Fruit fly (Drosophila melanogaster) whole organism, embryonic: ENCODE measurements around the gene CG14395.

ENCODE experiments used
- Atf6 ChIP-seq: fragments of 200-800 bp; sonication (Bioruptor generic); IDR thresholded peaks from 2 replicates; pipeline ENCODE4 v1.3.6; 2022; ENCODE audit warnings: missing biosample characterization, missing genetic modification characterization
- CG11560 ChIP-seq: fragments of 200-800 bp; sonication (Bioruptor generic); IDR thresholded peaks from 3 replicates; pipeline ENCODE4 v1.3.6; 2022; ENCODE audit warnings: missing biosample characterization, missing genetic modification characterization
- CG12155 ChIP-seq: fragments of 200-800 bp; sonication (Bioruptor generic); optimal IDR thresholded peaks from 3 replicates; lab custom pipeline; 2016; ENCODE audit warnings: missing biosample characterization, missing genetic modification characterization
- CG12659 ChIP-seq: fragments of 200-800 bp; sonication (Bioruptor generic); optimal IDR thresholded peaks from 3 replicates; lab custom pipeline; 2017; ENCODE audit warnings: mild to moderate bottlenecking, missing biosample characterization, missing genetic modification reagents, missing genetic modification characterization
- CG13894 ChIP-seq: fragments of 200-800 bp; sonication (Bioruptor generic); optimal IDR thresholded peaks from 3 replicates; lab custom pipeline; 2018; ENCODE audit warnings: missing biosample characterization, mild to moderate bottlenecking, missing genetic modification characterization, moderate library complexity
- CG1603 ChIP-seq: fragments of 200-800 bp; sonication (Bioruptor generic); optimal IDR thresholded peaks from 2 replicates; lab custom pipeline; 2019; ENCODE audit warnings: missing biosample characterization, mild to moderate bottlenecking, missing genetic modification characterization, moderate library complexity
- CG16779 ChIP-seq: fragments of 200-800 bp; sonication (Bioruptor generic); IDR thresholded peaks from 2 replicates; pipeline ENCODE4 v1.3.6; 2022; ENCODE audit warnings: missing biosample characterization, missing genetic modification characterization
- CG17568 ChIP-seq: fragments of 200-800 bp; sonication (Bioruptor generic); optimal IDR thresholded peaks from 2 replicates; lab custom pipeline; 2018; ENCODE audit warnings: missing biosample characterization, mild to moderate bottlenecking, missing genetic modification characterization, moderate library complexity
- CG2202 ChIP-seq: fragments of 200-800 bp; sonication (Bioruptor generic); optimal IDR thresholded peaks from 2 replicates; lab custom pipeline; 2018; ENCODE audit warnings: missing biosample characterization, mild to moderate bottlenecking, missing genetic modification characterization
- CG3407 ChIP-seq: fragments of 200-800 bp; sonication (Bioruptor generic); optimal IDR thresholded peaks from 2 replicates; lab custom pipeline; 2018; ENCODE audit warnings: missing biosample characterization, mild to moderate bottlenecking, missing genetic modification characterization
- CG43689 ChIP-seq: fragments of 200-800 bp; sonication (Bioruptor generic); IDR thresholded peaks from 2 replicates; pipeline ENCODE4 v1.3.6; 2022; ENCODE audit warnings: missing biosample characterization, missing genetic modification characterization
- CG4854 ChIP-seq: fragments of 200-800 bp; sonication (Bioruptor generic); optimal IDR thresholded peaks from 2 replicates; lab custom pipeline; 2016; ENCODE audit warnings: missing biosample characterization, missing genetic modification characterization, inconsistent platforms
- CG6765 ChIP-seq: fragments of 200-800 bp; sonication (Bioruptor generic); optimal IDR thresholded peaks from 3 replicates; lab custom pipeline; 2017; ENCODE audit warnings: missing biosample characterization, mild to moderate bottlenecking, missing genetic modification characterization
- CG6791 ChIP-seq: fragments of 200-800 bp; sonication (Bioruptor generic); IDR thresholded peaks from 3 replicates; pipeline ENCODE4 v1.3.6; 2022; ENCODE audit warnings: missing biosample characterization, missing genetic modification characterization; ENCODE audit not compliant: partially characterized antibody
- CG6813 ChIP-seq: fragments of 200-800 bp; sonication (Bioruptor generic); optimal IDR thresholded peaks from 2 replicates; lab custom pipeline; 2017; ENCODE audit warnings: missing biosample characterization, missing genetic modification characterization, mild to moderate bottlenecking, moderate library complexity, missing genetic modification reagents
- CG6854 ChIP-seq: fragments of 200-800 bp; sonication (Bioruptor generic); optimal IDR thresholded peaks from 3 replicates; lab custom pipeline; 2017; ENCODE audit warnings: missing biosample characterization, mild to moderate bottlenecking, missing genetic modification characterization
- CG9727 ChIP-seq: fragments of 200-800 bp; sonication (Bioruptor generic); optimal IDR thresholded peaks from 3 replicates; lab custom pipeline; 2017; ENCODE audit warnings: missing biosample characterization, mild to moderate bottlenecking, missing genetic modification characterization
- CrebB ChIP-seq: fragments of 200-800 bp; sonication (Bioruptor generic); optimal IDR thresholded peaks from 3 replicates; lab custom pipeline; 2018; ENCODE audit warnings: missing biosample characterization, mild to moderate bottlenecking, missing genetic modification characterization
- Dad ChIP-seq: fragments of 200-800 bp; sonication (Bioruptor generic); optimal IDR thresholded peaks from 3 replicates; lab custom pipeline; 2016; ENCODE audit warnings: missing biosample characterization, missing genetic modification characterization
- Dll ChIP-seq: fragments of 200-800 bp; sonication (Bioruptor generic); IDR thresholded peaks from 4 replicates; pipeline ENCODE4 v1.3.6; 2022; ENCODE audit warnings: missing biosample characterization, missing genetic modification characterization; ENCODE audit not compliant: partially characterized antibody
- Ets97D ChIP-seq: fragments of 200-800 bp; sonication (Bioruptor generic); optimal IDR thresholded peaks from 3 replicates; lab custom pipeline; 2016; ENCODE audit warnings: missing biosample characterization, missing genetic modification characterization
- Fer3 ChIP-seq: fragments of 200-800 bp; sonication (Bioruptor generic); optimal IDR thresholded peaks from 2 replicates; lab custom pipeline; 2018; ENCODE audit warnings: missing biosample characterization, mild to moderate bottlenecking, missing genetic modification characterization, moderate library complexity
- GATAe ChIP-seq: fragments of 200-800 bp; sonication (Bioruptor generic); conservative IDR thresholded peaks from 2 replicates; pipeline ENCODE4 v1.3.6; 2022; ENCODE audit warnings: missing biosample characterization, missing genetic modification characterization
- Hr78 ChIP-seq, 2 experiments: fragments of 200-800 bp in 1 of 2; fragments of >200 bp in 1 of 2; sonication (Bioruptor generic) in 1 of 2; optimal IDR thresholded peaks; 2 replicates each; lab custom pipeline; 2017 to 2019; ENCODE audit warnings: missing biosample characterization in 2 of 2, missing genetic modification characterization in 2 of 2, mild to moderate bottlenecking in 1 of 2, moderate library complexity in 1 of 2
- Kr ChIP-seq: fragments of 200-800 bp; sonication (Bioruptor generic); optimal IDR thresholded peaks from 2 replicates; lab custom pipeline; 2017; ENCODE audit warnings: missing biosample characterization, mild to moderate bottlenecking, missing genetic modification characterization
- Lpt ChIP-seq: fragments of >200 bp; optimal IDR thresholded peaks from 2 replicates; lab custom pipeline; 2018; ENCODE audit warnings: missing biosample characterization, missing genetic modification characterization
- MESR4 ChIP-seq: fragments of 200-800 bp; sonication (Bioruptor generic); optimal IDR thresholded peaks from 2 replicates; lab custom pipeline; 2018; ENCODE audit warnings: missing biosample characterization, mild to moderate bottlenecking, missing genetic modification characterization, moderate library complexity
- Mes4 ChIP-seq: fragments of 200-800 bp; sonication (Bioruptor generic); optimal IDR thresholded peaks from 2 replicates; lab custom pipeline; 2016; ENCODE audit warnings: missing biosample characterization, missing genetic modification characterization
- Poxn ChIP-seq: fragments of 200-800 bp; sonication (Bioruptor generic); IDR thresholded peaks from 2 replicates; pipeline ENCODE4 v1.3.6; 2022; ENCODE audit warnings: missing biosample characterization, missing genetic modification characterization
- Ptx1 ChIP-seq: fragments of 200-800 bp; sonication (Bioruptor generic); IDR thresholded peaks from 2 replicates; pipeline ENCODE4 v1.3.6; 2022; ENCODE audit warnings: missing biosample characterization, missing genetic modification characterization
- ab ChIP-seq: fragments of 200-800 bp; sonication (Bioruptor generic); optimal IDR thresholded peaks from 2 replicates; lab custom pipeline; 2016; ENCODE audit warnings: missing biosample characterization, missing genetic modification characterization
- al ChIP-seq: fragments of 200-800 bp; sonication (Bioruptor generic); IDR thresholded peaks from 2 replicates; pipeline ENCODE4 v1.3.6; 2022; ENCODE audit warnings: missing biosample characterization, missing genetic modification characterization
- aop ChIP-seq: fragments of 200-800 bp; sonication (Bioruptor generic); IDR thresholded peaks from 2 replicates; pipeline ENCODE4 v1.3.6; 2022; ENCODE audit warnings: missing biosample characterization, missing genetic modification characterization
- caup ChIP-seq: fragments of 200-800 bp; sonication (Bioruptor generic); optimal IDR thresholded peaks from 3 replicates; lab custom pipeline; 2017; ENCODE audit warnings: missing biosample characterization, mild to moderate bottlenecking, missing genetic modification characterization, moderate library complexity; ENCODE audit not compliant: severe bottlenecking
- cg ChIP-seq: fragments of 200-800 bp; sonication (Bioruptor generic); optimal IDR thresholded peaks from 3 replicates; lab custom pipeline; 2019; ENCODE audit warnings: missing biosample characterization, mild to moderate bottlenecking, missing genetic modification characterization, moderate library complexity
- emc ChIP-seq: fragments of 200-800 bp; sonication (Bioruptor generic); optimal IDR thresholded peaks from 2 replicates; lab custom pipeline; 2016; ENCODE audit warnings: missing biosample characterization, missing genetic modification characterization
- exex ChIP-seq: fragments of 200-800 bp; sonication (Bioruptor generic); optimal IDR thresholded peaks from 4 replicates; lab custom pipeline; 2018; ENCODE audit warnings: missing biosample characterization, mild to moderate bottlenecking, missing genetic modification characterization, moderate library complexity
- fru ChIP-seq: fragments of >200 bp; optimal IDR thresholded peaks from 2 replicates; lab custom pipeline; 2017
- gfzf ChIP-seq: fragments of 200-800 bp; sonication (Bioruptor generic); optimal IDR thresholded peaks from 2 replicates; lab custom pipeline; 2016; ENCODE audit warnings: missing biosample characterization, mild to moderate bottlenecking, missing genetic modification characterization, moderate library complexity
- grau ChIP-seq: fragments of 200-800 bp; optimal IDR thresholded peaks from 3 replicates; lab custom pipeline; 2019; ENCODE audit warnings: missing biosample characterization, mild to moderate bottlenecking, missing genetic modification characterization, moderate library complexity
- lilli ChIP-seq: fragments of 200-800 bp; sonication (Bioruptor generic); optimal IDR thresholded peaks from 3 replicates; lab custom pipeline; 2016; ENCODE audit warnings: missing biosample characterization, missing genetic modification characterization
- luna ChIP-seq: fragments of 200-800 bp; sonication (Bioruptor generic); optimal IDR thresholded peaks from 2 replicates; lab custom pipeline; 2016; ENCODE audit warnings: missing biosample characterization, missing genetic modification characterization
- oc ChIP-seq: fragments of 200-800 bp; sonication (Bioruptor generic); optimal IDR thresholded peaks from 2 replicates; lab custom pipeline; 2018; ENCODE audit warnings: missing biosample characterization, mild to moderate bottlenecking, missing genetic modification characterization, moderate library complexity
- org-1 ChIP-seq: fragments of 200-800 bp; sonication (Bioruptor generic); optimal IDR thresholded peaks from 2 replicates; lab custom pipeline; 2017; ENCODE audit warnings: missing biosample characterization, missing genetic modification characterization
- pzg ChIP-seq: fragments of 200-800 bp; sonication (Bioruptor generic); optimal IDR thresholded peaks from 3 replicates; lab custom pipeline; 2018; ENCODE audit warnings: missing biosample characterization, mild to moderate bottlenecking, missing genetic modification characterization, moderate library complexity
- sc ChIP-seq, 3 experiments: fragments of >200 bp in 2 of 3; fragments of 200-800 bp in 1 of 3; sonication (Bioruptor generic) in 1 of 3; optimal IDR thresholded peaks; 2 replicates in 2 of 3; 3 replicates in 1 of 3; lab custom pipeline; 2017; ENCODE audit warnings: mild to moderate bottlenecking in 1 of 3, missing biosample characterization in 1 of 3, missing genetic modification characterization in 1 of 3, missing genetic modification reagents in 1 of 3
- slp2 ChIP-seq: fragments of 200-800 bp; sonication (Bioruptor generic); optimal IDR thresholded peaks from 2 replicates; lab custom pipeline; 2016; ENCODE audit warnings: missing biosample characterization, missing genetic modification characterization
- tx ChIP-seq: fragments of 200-800 bp; sonication (Bioruptor generic); optimal IDR thresholded peaks from 2 replicates; lab custom pipeline; 2016; ENCODE audit warnings: missing biosample characterization, missing genetic modification characterization
- vfl ChIP-seq: fragments of 200-800 bp; sonication (Bioruptor generic); optimal IDR thresholded peaks from 2 replicates; lab custom pipeline; 2016; ENCODE audit warnings: missing biosample characterization, missing genetic modification characterization
- vnd ChIP-seq: fragments of 200-800 bp; sonication (Bioruptor generic); IDR thresholded peaks from 3 replicates; pipeline ENCODE4 v1.3.6; 2022; ENCODE audit warnings: missing biosample characterization, missing genetic modification characterization; ENCODE audit not compliant: partially characterized antibody
- zf30C ChIP-seq: fragments of 200-800 bp; sonication (Bioruptor generic); optimal IDR thresholded peaks from 3 replicates; lab custom pipeline; 2018; ENCODE audit warnings: missing biosample characterization, mild to moderate bottlenecking, missing genetic modification characterization

The CG14395 gene

dm6 chr3R:12627691-12628148, 34.9 kb upstream of the CG14395 start, which contains the start of the genes Vha55 and Snx3 (continued):
- TF ChIP-seq CG16779 (GFP tag; lab: Robert Waterston, UW) (no peak), vfl (GFP tag; lab: Kevin White, UChicago) (peak; percentile 88), CG11560 (tag; lab: Robert Waterston, UW) (no peak), exex (tag; lab: Kevin White, UChicago) (peak; percentile 7), Poxn (GFP tag; lab: Robert Waterston, UW) (no peak), CG12659 (peak; percentile 95), sc (optimal IDR thresholded peaks at IDR 0.05; lab: Kevin White, UChicago) (no peak), sc (GFP tag; optimal IDR thresholded peaks at IDR 0.05; lab: Kevin White, UChicago) (no peak), Mes4 (GFP tag; lab: Kevin White, UChicago) (peak; percentile 32), CG6765 (GFP tag; lab: Kevin White, UChicago) (peak; percentile 37), Fer3 (tag; lab: Kevin White, UChicago) (peak; percentile 57), CG6791 (no peak), caup (GFP tag; lab: Kevin White, UChicago) (peak; percentile 78), Ptx1 (no peak), CG9727 (GFP tag; lab: Kevin White, UChicago) (no peak), Dll (GFP tag; lab: Robert Waterston, UW) (no peak), luna (GFP tag; lab: Kevin White, UChicago) (peak; percentile 72), pzg (peak; percentile 100), Atf6 (GFP tag; lab: Robert Waterston, UW) (no peak), CG6813 (no peak), gfzf (GFP tag; lab: Kevin White, UChicago) (peak; percentile 98), vnd (GFP tag; lab: Robert Waterston, UW) (no peak), MESR4 (GFP tag; lab: Kevin White, UChicago) (peak; percentile 91), CG6854 (GFP tag; lab: Kevin White, UChicago) (no peak), Ets97D (peak; percentile 97), Dad (GFP tag; lab: Kevin White, UChicago) (peak; percentile 89), tx (GFP tag; lab: Kevin White, UChicago) (peak; percentile 77), CG17568 (GFP tag; lab: Kevin White, UChicago) (no peak), CG43689 (no peak), CG1603 (peak; percentile 96), zf30C (GFP tag; lab: Kevin White, UChicago) (no peak), CrebB (tag; lab: Kevin White, UChicago) (peak; percentile 89), CG2202 (tag; lab: Kevin White, UChicago) (peak; percentile 45), CG3407 (no peak), ab (GFP tag; lab: Kevin White, UChicago) (peak; percentile 21), GATAe (GFP tag; lab: Robert Waterston, UW) (no peak), lilli (GFP tag; lab: Kevin White, UChicago) (peak; percentile 83)

- TF ChIP-seq aop (no peak), al (GFP tag; lab: Robert Waterston, UW) (no peak), CG4854 (GFP tag; lab: Kevin White, UChicago) (no peak), fru (lab: Kevin White, UChicago) (no peak), cg (GFP tag; lab: Kevin White, UChicago) (peak; percentile 86), CG6854 (GFP tag; lab: Kevin White, UChicago) (no peak), org-1 (no peak), grau (tag; lab: Kevin White, UChicago) (no peak), oc (tag; lab: Kevin White, UChicago) (no peak), slp2 (GFP tag; lab: Kevin White, UChicago) (no peak), Lpt (GFP tag; lab: Kevin White, UChicago) (no peak), CG12155 (GFP tag; lab: Kevin White, UChicago) (no peak), Kr (GFP tag; lab: Kevin White, UChicago) (no peak), CG13894 (tag; lab: Kevin White, UChicago) (no peak), Hr78 (GFP tag; optimal IDR thresholded peaks at IDR 0.05; lab: Kevin White, UChicago) (peak in 1 of 2 experiments; percentile 34), emc (no peak)
Observed at dm6 chr3R:12628395-12628928, 34.2 kb upstream of the CG14395 start.
